Fruit fly (Drosophila melanogaster) whole organism, embryonic: ENCODE results near the gene Idi.

Experiments used
- Abd-B ChIP-seq: fragments of 200-800 bp; sonication (Bioruptor generic); optimal IDR thresholded peaks from 2 replicates; lab custom pipeline; 2018; ENCODE audit warnings: missing biosample characterization, mild to moderate bottlenecking, missing genetic modification characterization, moderate library complexity
- Bdp1 ChIP-seq: fragments of 200-800 bp; sonication (Bioruptor generic); optimal IDR thresholded peaks from 3 replicates; lab custom pipeline; 2016; ENCODE audit warnings: missing biosample characterization, missing genetic modification characterization
- CG1603 ChIP-seq: fragments of 200-800 bp; sonication (Bioruptor generic); optimal IDR thresholded peaks from 2 replicates; lab custom pipeline; 2019; ENCODE audit warnings: missing biosample characterization, mild to moderate bottlenecking, missing genetic modification characterization, moderate library complexity
- CG2129 ChIP-seq: fragments of 200-800 bp; sonication (Bioruptor generic); IDR thresholded peaks from 2 replicates; pipeline ENCODE4 v1.3.6; 2022; ENCODE audit warnings: missing biosample characterization, missing genetic modification characterization; ENCODE audit not compliant: partially characterized antibody
- CG31388 ChIP-seq: fragments of 200-800 bp; sonication (Bioruptor generic); optimal IDR thresholded peaks from 2 replicates; lab custom pipeline; 2016; ENCODE audit warnings: missing biosample characterization, missing genetic modification characterization
- CG6272 ChIP-seq: fragments of 200-800 bp; sonication (Bioruptor generic); IDR thresholded peaks from 2 replicates; pipeline ENCODE4 v1.3.6; 2022; ENCODE audit warnings: missing biosample characterization, missing genetic modification characterization
- Nf-YB ChIP-seq: fragments of 200-800 bp; sonication (Bioruptor generic); optimal IDR thresholded peaks from 3 replicates; lab custom pipeline; 2019; ENCODE audit warnings: missing biosample characterization, mild to moderate bottlenecking, missing genetic modification characterization, moderate library complexity
- Stat92E ChIP-seq, 3 experiments: fragments of >200 bp in 2 of 3; fragments of 200-800 bp in 1 of 3; sonication (Bioruptor generic) in 1 of 3; optimal IDR thresholded peaks; 2 replicates each; lab custom pipeline; 2017 to 2019; ENCODE audit warnings: missing biosample characterization in 3 of 3, missing genetic modification characterization in 3 of 3, mild to moderate bottlenecking in 1 of 3, moderate library complexity in 1 of 3
- ac ChIP-seq: fragments of 200-800 bp; sonication (Bioruptor generic); optimal IDR thresholded peaks from 3 replicates; lab custom pipeline; 2017; ENCODE audit warnings: missing biosample characterization, mild to moderate bottlenecking, missing genetic modification characterization
- bab2 ChIP-seq: fragments of 200-800 bp; sonication (Bioruptor generic); optimal IDR thresholded peaks from 2 replicates; lab custom pipeline; 2016; ENCODE audit warnings: missing biosample characterization, missing genetic modification characterization
- eve ChIP-seq, 2 experiments: fragments of >200 bp; optimal IDR thresholded peaks; 2 replicates each; lab custom pipeline; 2017; ENCODE audit warnings: missing biosample characterization in 2 of 2, missing genetic modification characterization in 2 of 2
- sd ChIP-seq: fragments of 200-800 bp; sonication (Bioruptor generic); optimal IDR thresholded peaks from 3 replicates; lab custom pipeline; 2018; ENCODE audit warnings: missing biosample characterization, mild to moderate bottlenecking, missing genetic modification characterization, moderate library complexity

DNA sequence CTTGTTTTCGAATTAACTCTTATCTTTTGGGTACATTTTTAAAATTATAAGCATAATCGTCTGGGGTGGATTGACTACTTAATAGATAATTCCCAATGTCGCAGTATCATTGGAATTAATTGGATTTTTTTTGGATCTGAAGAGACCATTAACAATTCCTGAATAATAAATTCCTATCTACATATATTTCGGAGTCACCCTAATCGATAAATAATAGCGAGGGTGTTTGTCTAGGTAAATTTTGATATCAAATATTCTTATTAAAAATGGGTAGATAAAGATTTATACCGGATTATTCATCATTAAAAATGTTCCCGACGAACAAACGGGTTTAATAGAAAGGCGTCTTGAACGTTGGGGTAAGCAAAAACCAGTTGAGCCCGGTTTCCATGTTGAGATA lies 4.9 kb downstream of the Idi start:
- TF ChIP-seq Stat92E (GFP tag; optimal IDR thresholded peaks at IDR 0.05; lab: Kevin White, UChicago) (no peak), ac (GFP tag; lab: Kevin White, UChicago) (no peak), CG31388 (GFP tag; lab: Kevin White, UChicago) (no peak), CG1603 (no peak), Bdp1 (GFP tag; lab: Kevin White, UChicago) (no peak), eve (GFP tag; optimal IDR thresholded peaks at IDR 0.05; lab: Kevin White, UChicago) (no peak), Abd-B (GFP tag; lab: Kevin White, UChicago) (no peak), Nf-YB (no peak), bab2 (GFP tag; lab: Kevin White, UChicago) (no peak), CG6272 (no peak), CG2129 (GFP tag; lab: Robert Waterston, UW) (no peak), sd (tag; lab: Kevin White, UChicago) (no peak)
